Fruit fly (Drosophila melanogaster) whole organism, embryonic: ENCODE measurements around the gene GatB.

Experiments
- CG10431 ChIP-seq: fragments of 200-800 bp; sonication (Bioruptor generic); optimal IDR thresholded peaks from 3 replicates; lab custom pipeline; 2018; ENCODE audit warnings: missing biosample characterization, mild to moderate bottlenecking, missing genetic modification characterization
- CG10959 ChIP-seq: fragments of 200-800 bp; sonication (Bioruptor generic); IDR thresholded peaks from 2 replicates; pipeline ENCODE4 v1.3.6; 2022; ENCODE audit warnings: missing biosample characterization, missing genetic modification characterization
- CG12744 ChIP-seq: fragments of 200-800 bp; sonication (Bioruptor generic); optimal IDR thresholded peaks from 2 replicates; lab custom pipeline; 2016; ENCODE audit warnings: missing biosample characterization, missing genetic modification characterization
- CG14014 ChIP-seq: fragments of 200-800 bp; sonication (Bioruptor generic); IDR thresholded peaks from 2 replicates; pipeline ENCODE4 v1.3.6; 2022; ENCODE audit warnings: missing biosample characterization, missing genetic modification characterization
- CG14441 ChIP-seq: fragments of 200-800 bp; sonication (Bioruptor generic); IDR thresholded peaks from 2 replicates; pipeline ENCODE4 v1.3.6; 2022; ENCODE audit warnings: missing biosample characterization, missing genetic modification characterization
- CG17612 ChIP-seq: fragments of 200-800 bp; sonication (Bioruptor generic); IDR thresholded peaks from 2 replicates; pipeline ENCODE4 v1.3.6; 2022; ENCODE audit warnings: missing biosample characterization, missing genetic modification characterization
- CG18262 ChIP-seq: fragments of 200-800 bp; optimal IDR thresholded peaks from 3 replicates; lab custom pipeline; 2019; ENCODE audit warnings: missing biosample characterization, mild to moderate bottlenecking, missing genetic modification characterization, moderate library complexity
- CG34376 ChIP-seq: fragments of 200-800 bp; sonication (Bioruptor generic); optimal IDR thresholded peaks from 2 replicates; lab custom pipeline; 2018; ENCODE audit warnings: missing biosample characterization, mild to moderate bottlenecking, missing genetic modification characterization
- CG34422 ChIP-seq: fragments of 200-800 bp; sonication (Bioruptor generic); IDR thresholded peaks from 3 replicates; pipeline ENCODE4 v1.3.6; 2022; ENCODE audit warnings: missing biosample characterization, missing genetic modification characterization
- CG4854 ChIP-seq: fragments of 200-800 bp; sonication (Bioruptor generic); optimal IDR thresholded peaks from 2 replicates; lab custom pipeline; 2016; ENCODE audit warnings: missing biosample characterization, missing genetic modification characterization, inconsistent platforms
- CG5180 ChIP-seq: fragments of 200-800 bp; sonication (Bioruptor generic); optimal IDR thresholded peaks from 3 replicates; lab custom pipeline; 2017; ENCODE audit warnings: missing biosample characterization, missing genetic modification characterization, mild to moderate bottlenecking, moderate library complexity, missing genetic modification reagents
- CG6272 ChIP-seq: fragments of 200-800 bp; sonication (Bioruptor generic); IDR thresholded peaks from 2 replicates; pipeline ENCODE4 v1.3.6; 2022; ENCODE audit warnings: missing biosample characterization, missing genetic modification characterization
- CG6683 ChIP-seq: fragments of 200-800 bp; sonication (Bioruptor generic); optimal IDR thresholded peaks from 2 replicates; lab custom pipeline; 2017; ENCODE audit warnings: missing biosample characterization, mild to moderate bottlenecking, missing genetic modification characterization, missing genetic modification reagents
- CG6854 ChIP-seq: fragments of 200-800 bp; sonication (Bioruptor generic); optimal IDR thresholded peaks from 3 replicates; lab custom pipeline; 2017; ENCODE audit warnings: missing biosample characterization, mild to moderate bottlenecking, missing genetic modification characterization
- CG7357 ChIP-seq: fragments of 200-800 bp; sonication (Bioruptor generic); IDR thresholded peaks from 3 replicates; pipeline ENCODE4 v1.3.6; 2022; ENCODE audit warnings: missing biosample characterization, missing genetic modification characterization
- CG7839 ChIP-seq: fragments of 200-800 bp; sonication (Bioruptor generic); optimal IDR thresholded peaks from 3 replicates; lab custom pipeline; 2018; ENCODE audit warnings: missing biosample characterization, mild to moderate bottlenecking, missing genetic modification characterization, moderate library complexity
- CG8765 ChIP-seq: fragments of 200-800 bp; sonication (Bioruptor generic); IDR thresholded peaks from 2 replicates; pipeline ENCODE4 v1.3.6; 2022; ENCODE audit warnings: missing biosample characterization, missing genetic modification characterization
- CG8924 ChIP-seq: fragments of 200-800 bp; optimal IDR thresholded peaks from 3 replicates; lab custom pipeline; 2019; ENCODE audit warnings: missing biosample characterization, mild to moderate bottlenecking, missing genetic modification characterization, moderate library complexity
- CTCF ChIP-seq: fragments of 200-800 bp; sonication (Bioruptor generic); optimal IDR thresholded peaks from 2 replicates; lab custom pipeline; 2017; ENCODE audit warnings: missing biosample characterization, mild to moderate bottlenecking, missing genetic modification characterization, moderate library complexity
- CkIIα-i1 ChIP-seq: fragments of 200-800 bp; sonication (Bioruptor generic); IDR thresholded peaks from 2 replicates; pipeline ENCODE4 v1.3.6; 2022; ENCODE audit warnings: missing biosample characterization, missing genetic modification characterization
- Dip2 ChIP-seq: fragments of 200-800 bp; sonication (Bioruptor generic); IDR thresholded peaks from 2 replicates; pipeline ENCODE4 v1.3.6; 2022; ENCODE audit warnings: missing biosample characterization, missing genetic modification characterization
- Dip3 ChIP-seq: fragments of 200-800 bp; sonication (Bioruptor generic); optimal IDR thresholded peaks from 3 replicates; lab custom pipeline; 2016; ENCODE audit warnings: missing biosample characterization, missing genetic modification characterization
- HLH4C ChIP-seq: fragments of 200-800 bp; sonication (Bioruptor generic); IDR thresholded peaks from 3 replicates; pipeline ENCODE4 v1.3.6; 2022; ENCODE audit warnings: missing biosample characterization, missing genetic modification characterization; ENCODE audit not compliant: partially characterized antibody
- Hand ChIP-seq: fragments of 200-800 bp; sonication (Bioruptor generic); optimal IDR thresholded peaks from 2 replicates; lab custom pipeline; 2017; ENCODE audit warnings: mild to moderate bottlenecking, missing biosample characterization, missing genetic modification reagents, missing genetic modification characterization
- Mad ChIP-seq: fragments of 200-800 bp; sonication (Bioruptor generic); optimal IDR thresholded peaks from 2 replicates; lab custom pipeline; 2016; ENCODE audit warnings: missing biosample characterization, missing genetic modification characterization
- Mes4 ChIP-seq: fragments of 200-800 bp; sonication (Bioruptor generic); optimal IDR thresholded peaks from 2 replicates; lab custom pipeline; 2016; ENCODE audit warnings: missing biosample characterization, missing genetic modification characterization
- Nf-YB ChIP-seq: fragments of 200-800 bp; sonication (Bioruptor generic); optimal IDR thresholded peaks from 3 replicates; lab custom pipeline; 2019; ENCODE audit warnings: missing biosample characterization, mild to moderate bottlenecking, missing genetic modification characterization, moderate library complexity
- Nf-YC ChIP-seq: fragments of 200-800 bp; optimal IDR thresholded peaks from 3 replicates; lab custom pipeline; 2019; ENCODE audit warnings: missing biosample characterization, mild to moderate bottlenecking, missing genetic modification characterization, moderate library complexity
- Rfx ChIP-seq: fragments of 200-800 bp; sonication (Bioruptor generic); IDR thresholded peaks from 2 replicates; pipeline ENCODE4 v1.3.6; 2022; ENCODE audit warnings: missing biosample characterization, missing genetic modification characterization
- ase ChIP-seq: fragments of 200-800 bp; sonication (Bioruptor generic); IDR thresholded peaks from 3 replicates; pipeline ENCODE4 v1.3.6; 2022; ENCODE audit warnings: missing biosample characterization, missing genetic modification characterization
- ash1 ChIP-seq: fragments of 200-800 bp; sonication (Bioruptor generic); optimal IDR thresholded peaks from 2 replicates; lab custom pipeline; 2018; ENCODE audit warnings: missing biosample characterization, mild to moderate bottlenecking, missing genetic modification characterization
- bcd ChIP-seq: fragments of 200-800 bp; sonication (Bioruptor generic); optimal IDR thresholded peaks from 2 replicates; lab custom pipeline; 2017; ENCODE audit warnings: missing biosample characterization, mild to moderate bottlenecking, missing genetic modification characterization
- bigmax ChIP-seq: fragments of 200-800 bp; sonication (Bioruptor generic); optimal IDR thresholded peaks from 2 replicates; lab custom pipeline; 2018; ENCODE audit warnings: missing biosample characterization, mild to moderate bottlenecking, missing genetic modification characterization
- crc ChIP-seq: fragments of 200-800 bp; sonication (Bioruptor generic); optimal IDR thresholded peaks from 2 replicates; lab custom pipeline; 2016; ENCODE audit warnings: missing biosample characterization, missing genetic modification characterization
- da ChIP-seq: fragments of 200-800 bp; sonication (Bioruptor generic); optimal IDR thresholded peaks from 2 replicates; lab custom pipeline; 2016; ENCODE audit warnings: missing biosample characterization, missing genetic modification characterization
- dan ChIP-seq: fragments of 200-800 bp; sonication (Bioruptor generic); IDR thresholded peaks from 2 replicates; pipeline ENCODE4 v1.3.6; 2022; ENCODE audit warnings: missing biosample characterization, missing genetic modification characterization
- exex ChIP-seq: fragments of 200-800 bp; sonication (Bioruptor generic); optimal IDR thresholded peaks from 4 replicates; lab custom pipeline; 2018; ENCODE audit warnings: missing biosample characterization, mild to moderate bottlenecking, missing genetic modification characterization, moderate library complexity
- eyg ChIP-seq: fragments of 200-800 bp; sonication (Bioruptor generic); optimal IDR thresholded peaks from 3 replicates; lab custom pipeline; 2016; ENCODE audit warnings: missing biosample characterization, missing genetic modification characterization
- ham ChIP-seq: fragments of 200-800 bp; sonication (Bioruptor generic); IDR thresholded peaks from 2 replicates; pipeline ENCODE4 v1.3.6; 2022; ENCODE audit warnings: missing biosample characterization, missing genetic modification characterization
- ken ChIP-seq: fragments of 200-800 bp; sonication (Bioruptor generic); IDR thresholded peaks from 3 replicates; pipeline ENCODE4 v1.3.6; 2022; ENCODE audit warnings: missing biosample characterization, missing genetic modification characterization
- klu ChIP-seq: fragments of 200-800 bp; sonication (Bioruptor generic); IDR thresholded peaks from 2 replicates; pipeline ENCODE4 v1.3.6; 2022; ENCODE audit warnings: missing biosample characterization, missing genetic modification characterization
- kni ChIP-seq: fragments of 200-800 bp; sonication (Bioruptor generic); optimal IDR thresholded peaks from 3 replicates; lab custom pipeline; 2017; ENCODE audit warnings: mild to moderate bottlenecking, missing biosample characterization, missing genetic modification reagents, missing genetic modification characterization
- lbe ChIP-seq: fragments of 200-800 bp; sonication (Bioruptor generic); optimal IDR thresholded peaks from 2 replicates; lab custom pipeline; 2016; ENCODE audit warnings: missing biosample characterization, mild to moderate bottlenecking, missing genetic modification characterization
- pfk ChIP-seq: fragments of 200-800 bp; sonication (Bioruptor generic); optimal IDR thresholded peaks from 2 replicates; lab custom pipeline; 2018; ENCODE audit warnings: missing biosample characterization, mild to moderate bottlenecking, missing genetic modification characterization, moderate library complexity
- pzg ChIP-seq: fragments of 200-800 bp; sonication (Bioruptor generic); optimal IDR thresholded peaks from 3 replicates; lab custom pipeline; 2018; ENCODE audit warnings: missing biosample characterization, mild to moderate bottlenecking, missing genetic modification characterization, moderate library complexity
- rib ChIP-seq: fragments of 200-800 bp; sonication (Bioruptor generic); IDR thresholded peaks from 2 replicates; pipeline ENCODE4 v1.3.6; 2022; ENCODE audit warnings: missing biosample characterization, missing genetic modification characterization
- run ChIP-seq: fragments of 200-800 bp; sonication (Bioruptor generic); optimal IDR thresholded peaks from 3 replicates; lab custom pipeline; 2018; ENCODE audit warnings: missing biosample characterization, mild to moderate bottlenecking, missing genetic modification characterization
- stc ChIP-seq: fragments of 200-800 bp; sonication (Bioruptor generic); IDR thresholded peaks from 2 replicates; pipeline ENCODE4 v1.3.6; 2022; ENCODE audit warnings: missing biosample characterization, missing genetic modification characterization
- zen2 ChIP-seq: fragments of 200-800 bp; sonication (Bioruptor generic); IDR thresholded peaks from 3 replicates; pipeline ENCODE4 v1.3.6; 2022; ENCODE audit warnings: missing biosample characterization, missing genetic modification characterization; ENCODE audit not compliant: partially characterized antibody

The GatB gene

DNA sequence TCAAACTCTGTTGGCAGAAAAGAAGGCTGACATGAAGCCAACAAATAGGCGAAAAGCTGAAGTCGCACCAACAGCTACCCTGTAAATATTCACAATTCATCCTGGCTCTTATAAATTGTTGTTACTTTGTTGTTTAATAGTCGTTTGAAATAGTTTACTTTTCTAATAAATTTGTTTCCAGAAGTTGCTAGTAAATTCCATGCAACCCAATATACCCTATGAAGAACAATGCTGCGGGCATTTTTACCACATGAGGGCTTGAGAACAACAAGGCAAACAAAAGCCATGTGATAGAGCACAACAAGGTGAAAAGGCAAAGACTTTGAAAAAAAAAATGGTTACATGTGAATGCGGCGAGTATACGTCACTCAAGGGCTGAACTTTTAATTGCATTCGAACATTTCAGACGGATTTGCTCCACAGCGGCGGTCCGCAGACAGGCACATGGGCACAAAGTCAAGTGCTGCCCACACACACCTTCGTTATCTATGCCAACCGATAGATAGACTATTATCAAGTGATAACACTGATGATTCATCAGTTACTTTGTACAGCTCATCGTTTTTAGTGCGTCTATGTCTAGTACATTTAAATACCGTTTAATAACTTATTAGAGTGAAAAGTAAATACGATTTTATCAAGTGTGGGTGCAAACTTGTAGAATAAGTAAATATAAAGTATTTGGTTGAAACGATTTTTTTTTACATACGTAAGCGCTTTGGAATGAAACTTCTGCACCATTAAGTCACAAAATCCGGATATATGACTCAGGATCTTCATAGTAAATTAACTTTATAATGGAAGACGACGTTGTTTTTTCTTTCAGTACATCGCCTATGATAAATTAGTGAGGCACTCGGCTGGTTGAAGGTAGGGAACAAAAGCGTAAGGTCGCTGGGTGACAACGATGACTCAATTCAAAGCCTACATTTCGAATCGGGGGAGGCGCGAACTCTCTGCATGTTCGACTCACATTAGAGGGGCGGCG, 30.7 kb downstream of the GatB start (continued):
- TF ChIP-seq bigmax (no peak), CTCF (GFP tag; lab: Kevin White, UChicago) (no peak), CkIIα-i1 (peak; percentile 61; the same call in 1 of the 2 replicates), CG34422 (peak; percentile 89), kni (no peak), dan (no peak), CG7357 (GFP tag; lab: Robert Waterston, UW) (peak; percentile 68; the same call in 2 of the 3 replicates), CG14441 (GFP tag; lab: Robert Waterston, UW) (peak; percentile 85), rib (GFP tag; lab: Robert Waterston, UW) (peak; percentile 47; the same call in 1 of the 2 replicates), pfk (GFP tag; lab: Kevin White, UChicago) (no peak), bcd (GFP tag; lab: Kevin White, UChicago) (peak; percentile 71), CG6272 (GFP tag; lab: Robert Waterston, UW) (peak; percentile 69), CG12744 (GFP tag; lab: Kevin White, UChicago) (peak; percentile 39), run (tag; lab: Kevin White, UChicago) (no peak), Dip3 (peak; percentile 66), klu (peak; percentile 70), CG8924 (tag; lab: Kevin White, UChicago) (peak; percentile 72), zen2 (GFP tag; lab: Robert Waterston, UW) (no peak), CG8765 (GFP tag; lab: Robert Waterston, UW) (0 out of 2 replicates have a peak, but pooled peaks have one; percentile 16), pzg (GFP tag; lab: Kevin White, UChicago) (no peak), Dip2 (GFP tag; lab: Robert Waterston, UW) (no peak), Hand (GFP tag; lab: Kevin White, UChicago) (peak; percentile 2), Nf-YB (GFP tag; lab: Kevin White, UChicago) (peak; percentile 32), CG7839 (peak; percentile 85), lbe (GFP tag; lab: Kevin White, UChicago) (peak; percentile 58), HLH4C (GFP tag; lab: Robert Waterston, UW) (no peak), stc (GFP tag; lab: Robert Waterston, UW) (peak; percentile 85), Mes4 (GFP tag; lab: Kevin White, UChicago) (peak; percentile 50), CG14014 (GFP tag; lab: Robert Waterston, UW) (peak; percentile 83), CG5180 (GFP tag; lab: Kevin White, UChicago) (no peak), CG10959 (GFP tag; lab: Robert Waterston, UW) (peak; percentile 60), CG17612 (no peak), CG4854 (GFP tag; lab: Kevin White, UChicago) (peak; percentile 65), CG6683 (GFP tag; lab: Kevin White, UChicago) (no peak), CG6854 (GFP tag; lab: Kevin White, UChicago) (peak; percentile 27), CG10431 (no peak), ham (peak; percentile 44; the same call in 1 of the 2 replicates), eyg (GFP tag; lab: Kevin White, UChicago) (peak; percentile 34), Rfx (peak; percentile 89), ash1 (no peak), crc (GFP tag; lab: Kevin White, UChicago) (peak; percentile 78), CG34376 (GFP tag; lab: Kevin White, UChicago) (no peak), Nf-YC (tag; lab: Kevin White, UChicago) (no peak), CG18262 (peak; percentile 47), Mad (GFP tag; lab: Kevin White, UChicago) (peak; percentile 73), da (GFP tag; lab: Kevin White, UChicago) (peak; percentile 17), exex (tag; lab: Kevin White, UChicago) (peak; percentile 67), ken (peak; percentile 68; the same call in 2 of the 3 replicates), ase (GFP tag; lab: Robert Waterston, UW) (peak; percentile 75)
